Fruit fly (Drosophila melanogaster) whole organism, pupa: ENCODE results near the gene CG13653.
A peak's percentile ranks its signal among the peaks of the same experiment; 100 is the strongest.

Experiments used
- CG10348 ChIP-seq: fragments of 200-800 bp; sonication (Bioruptor generic); IDR thresholded peaks from 2 replicates; pipeline ENCODE4 v1.3.6; 2022; ENCODE audit warnings: missing biosample characterization, missing genetic modification characterization
- CG12605 ChIP-seq: fragments of 200-800 bp; sonication (Bioruptor generic); IDR thresholded peaks from 2 replicates; pipeline ENCODE4 v1.3.6; 2022; ENCODE audit warnings: missing biosample characterization, missing genetic modification characterization
- CG13204 ChIP-seq: fragments of 200-800 bp; sonication (Bioruptor generic); optimal IDR thresholded peaks from 2 replicates; lab custom pipeline; 2018; ENCODE audit warnings: missing biosample characterization, mild to moderate bottlenecking, missing genetic modification characterization, moderate library complexity
- CG14655 ChIP-seq: fragments of 200-800 bp; sonication (Bioruptor generic); optimal IDR thresholded peaks from 3 replicates; lab custom pipeline; 2017; ENCODE audit warnings: mild to moderate bottlenecking, missing biosample characterization, missing genetic modification reagents, missing genetic modification characterization
- CG15710 ChIP-seq: fragments of 200-800 bp; sonication (Bioruptor generic); optimal IDR thresholded peaks from 2 replicates; lab custom pipeline; 2018; ENCODE audit warnings: missing biosample characterization, mild to moderate bottlenecking, missing genetic modification characterization, moderate library complexity
- CG17806 ChIP-seq: fragments of 200-800 bp; sonication (Bioruptor generic); optimal IDR thresholded peaks from 2 replicates; lab custom pipeline; 2018; ENCODE audit warnings: missing biosample characterization, mild to moderate bottlenecking, missing genetic modification characterization, moderate library complexity
- CG32121 ChIP-seq: fragments of 200-800 bp; sonication (Bioruptor generic); IDR thresholded peaks from 2 replicates; pipeline ENCODE4 v1.3.6; 2022; ENCODE audit warnings: missing biosample characterization, missing genetic modification characterization
- CG34367 ChIP-seq: fragments of 200-800 bp; sonication (Bioruptor generic); optimal IDR thresholded peaks from 2 replicates; lab custom pipeline; 2018; ENCODE audit warnings: missing biosample characterization, mild to moderate bottlenecking, missing genetic modification characterization
- CG4496 ChIP-seq: fragments of 200-800 bp; sonication (Bioruptor generic); IDR thresholded peaks from 3 replicates; pipeline ENCODE4 v1.3.6; 2022; ENCODE audit warnings: missing biosample characterization, missing genetic modification characterization
- CG8159 ChIP-seq: fragments of 200-800 bp; sonication (Bioruptor generic); optimal IDR thresholded peaks from 3 replicates; lab custom pipeline; 2018; ENCODE audit warnings: missing biosample characterization, mild to moderate bottlenecking, missing genetic modification characterization, moderate library complexity
- CG8301 ChIP-seq: fragments of 200-800 bp; sonication (Bioruptor generic); optimal IDR thresholded peaks from 2 replicates; lab custom pipeline; 2018; ENCODE audit warnings: missing biosample characterization, mild to moderate bottlenecking, missing genetic modification characterization
- CG9948 ChIP-seq: fragments of 200-800 bp; sonication (Bioruptor generic); optimal IDR thresholded peaks from 2 replicates; lab custom pipeline; 2018; ENCODE audit warnings: missing biosample characterization, mild to moderate bottlenecking, missing genetic modification characterization, moderate library complexity
- D1 ChIP-seq: fragments of 200-800 bp; sonication (Bioruptor generic); optimal IDR thresholded peaks from 2 replicates; lab custom pipeline; 2018; ENCODE audit warnings: missing biosample characterization, mild to moderate bottlenecking, missing genetic modification characterization, moderate library complexity
- EcR ChIP-seq: fragments of 200-800 bp; sonication (Bioruptor generic); optimal IDR thresholded peaks from 3 replicates; lab custom pipeline; 2019; ENCODE audit warnings: missing biosample characterization, missing genetic modification characterization, mild to moderate bottlenecking, moderate library complexity, missing genetic modification reagents
- Ets98B ChIP-seq: fragments of 200-800 bp; sonication (Bioruptor generic); IDR thresholded peaks from 2 replicates; pipeline ENCODE4 v1.3.6; 2022; ENCODE audit warnings: missing biosample characterization, missing genetic modification characterization
- Pif1A ChIP-seq: fragments of 200-800 bp; sonication (Bioruptor generic); optimal IDR thresholded peaks from 3 replicates; lab custom pipeline; 2016; ENCODE audit warnings: missing biosample characterization, missing genetic modification characterization
- Pif1B ChIP-seq: fragments of 200-800 bp; sonication (Bioruptor generic); optimal IDR thresholded peaks from 3 replicates; lab custom pipeline; 2016; ENCODE audit warnings: missing biosample characterization, missing genetic modification characterization
- Snoo ChIP-seq: fragments of 200-800 bp; sonication (Bioruptor generic); optimal IDR thresholded peaks from 3 replicates; lab custom pipeline; 2017; ENCODE audit warnings: missing biosample characterization, mild to moderate bottlenecking, missing genetic modification characterization, inconsistent platforms
- fd96Ca ChIP-seq: fragments of 200-800 bp; sonication (Bioruptor generic); IDR thresholded peaks from 3 replicates; pipeline ENCODE4 v1.3.6; 2022; ENCODE audit warnings: missing biosample characterization, missing genetic modification characterization
- gl ChIP-seq: fragments of 200-800 bp; sonication (Bioruptor generic); optimal IDR thresholded peaks from 2 replicates; lab custom pipeline; 2018; ENCODE audit warnings: missing biosample characterization, mild to moderate bottlenecking, missing genetic modification characterization
- rn ChIP-seq: fragments of 200-800 bp; sonication (Bioruptor generic); IDR thresholded peaks from 2 replicates; pipeline ENCODE4 v1.3.6; 2022; ENCODE audit warnings: missing biosample characterization, missing genetic modification characterization

CG13653 gene

DNA sequence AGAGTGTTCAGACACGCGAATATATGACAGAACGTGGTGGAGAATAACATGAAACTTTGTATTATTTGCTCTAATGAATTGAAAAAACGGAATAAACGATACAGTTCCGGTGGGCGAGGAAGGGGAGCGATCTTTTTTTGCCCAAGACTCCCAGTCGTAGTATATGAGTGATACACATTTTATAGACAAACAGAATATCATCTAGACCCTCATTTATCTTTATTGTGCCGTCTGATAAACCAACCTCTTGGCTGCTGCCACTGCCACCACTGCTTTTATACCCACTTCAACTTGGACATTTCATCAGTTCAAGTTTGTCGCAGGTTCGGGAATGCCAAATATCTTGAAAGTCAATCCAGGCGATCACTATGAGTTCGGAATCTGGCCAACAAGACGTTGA lies 20.7 kb downstream of the CG13653 start, which contains the start of gene CG31106:
Gene CG31106, plus strand, starts transcription at position 301 of the 400 bp plus-strand sequence.
- TF ChIP-seq Pif1A (no peak), CG10348 (GFP tag; lab: Robert Waterston, UW) (no peak), CG14655 (GFP tag; lab: Kevin White, UChicago) (no peak), Snoo (tag; lab: Kevin White, UChicago) (no peak), EcR (GFP tag; lab: Kevin White, UChicago) (no peak), rn (GFP tag; lab: Robert Waterston, UW) (no peak), CG32121 (GFP tag; lab: Robert Waterston, UW) (no peak), CG15710 (tag; lab: Kevin White, UChicago) (no peak), fd96Ca (no peak), CG12605 (GFP tag; lab: Robert Waterston, UW) (no peak), CG34367 (tag; lab: Kevin White, UChicago) (no peak), Pif1B (no peak), CG8301 (tag; lab: Kevin White, UChicago) (no peak), CG17806 (tag; lab: Kevin White, UChicago) (no peak)

- TF ChIP-seq CG9948: no peak
- TF ChIP-seq Pif1A: no peak
- no peak for TF ChIP-seq CG32121 (GFP tag; lab: Robert Waterston, UW)
- TF ChIP-seq CG17806 (tag; lab: Kevin White, UChicago): no peak
- no peak for TF ChIP-seq Pif1B
- no peak for TF ChIP-seq CG34367 (tag; lab: Kevin White, UChicago)
- TF ChIP-seq CG8159 (tag; lab: Kevin White, UChicago): no peak
- no peak for TF ChIP-seq CG15710 (tag; lab: Kevin White, UChicago)
- no peak for TF ChIP-seq CG10348 (GFP tag; lab: Robert Waterston, UW)
Measured at dm6 chr3R:25219018-25219417, 23.7 kb downstream of the CG13653 start, which contains the start of gene CG31103. Gene CG31103 (plus strand): TSS chr3R:25219318.

DNA sequence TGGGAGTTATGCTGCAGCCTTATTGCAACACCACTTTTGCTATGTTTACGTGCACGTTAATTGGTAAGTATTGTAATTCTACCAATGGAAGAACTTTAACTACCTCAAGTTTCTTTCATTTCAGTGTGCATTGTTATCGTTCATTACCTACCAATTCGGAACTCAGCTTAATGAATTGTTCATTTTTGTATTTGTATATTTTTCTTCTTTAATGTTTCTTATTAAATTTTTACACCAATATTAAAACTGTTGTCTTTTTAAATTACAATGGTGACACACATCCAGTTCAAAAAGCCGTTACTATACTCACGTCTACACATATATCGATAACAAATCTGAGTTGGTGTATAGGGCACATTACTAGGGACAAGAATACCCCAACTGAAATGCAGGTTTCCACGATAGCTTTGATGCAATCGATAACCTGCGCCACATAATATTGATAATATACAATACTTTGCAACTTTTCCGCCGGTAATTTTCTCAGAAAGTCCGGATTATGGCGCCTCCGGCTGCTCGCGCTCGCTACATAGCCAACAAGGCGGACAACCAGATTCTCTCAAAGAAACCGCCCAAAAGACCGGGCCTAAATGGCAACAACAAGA lies 26.0 kb downstream of the CG13653 start, which contains the start of gene Alg9:
Gene Alg9, plus strand, starts transcription at position 387 of the 605 bp plus-strand sequence.
- no peak for TF ChIP-seq CG12605 (GFP tag; lab: Robert Waterston, UW)
- TF ChIP-seq D1: no peak
- no peak for TF ChIP-seq CG10348 (GFP tag; lab: Robert Waterston, UW)
- no peak for TF ChIP-seq EcR (GFP tag; lab: Kevin White, UChicago)
- TF ChIP-seq Pif1B: no peak
- no peak for TF ChIP-seq CG4496 (GFP tag; lab: Robert Waterston, UW)
- TF ChIP-seq CG17806 (tag; lab: Kevin White, UChicago): no peak
- no peak for TF ChIP-seq CG32121 (GFP tag; lab: Robert Waterston, UW)
- TF ChIP-seq Pif1A: no peak
- no peak for TF ChIP-seq CG14655 (GFP tag; lab: Kevin White, UChicago)
- no peak for TF ChIP-seq Ets98B (GFP tag; lab: Robert Waterston, UW)
- TF ChIP-seq gl (tag; lab: Kevin White, UChicago): no peak
- TF ChIP-seq CG9948: no peak
- TF ChIP-seq Snoo (tag; lab: Kevin White, UChicago): no peak
- TF ChIP-seq CG8159 (tag; lab: Kevin White, UChicago): no peak
- no peak for TF ChIP-seq CG13204 (GFP tag; lab: Kevin White, UChicago)
- TF ChIP-seq rn (GFP tag; lab: Robert Waterston, UW): no peak

DNA sequence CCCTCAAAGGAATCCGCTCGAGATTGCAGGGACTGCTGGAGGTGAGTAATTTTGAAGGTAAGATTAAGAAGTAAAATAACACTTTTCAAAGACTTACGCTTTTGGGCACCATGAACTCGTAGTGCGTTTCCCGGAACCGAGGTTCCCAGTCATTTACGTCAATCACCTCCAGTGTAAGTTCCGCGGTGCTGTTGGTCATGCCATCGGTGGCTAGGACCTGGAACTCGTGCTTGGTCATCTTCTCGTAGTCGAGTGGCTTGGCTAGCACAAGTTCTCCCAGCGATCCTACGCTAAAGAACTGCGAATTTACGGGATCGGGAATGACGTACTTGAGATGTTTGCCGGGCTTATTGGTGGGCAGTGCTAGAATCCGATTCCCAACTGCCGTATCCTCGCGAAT lies 30.2 kb downstream of the CG13653 start:
- TF ChIP-seq EcR (GFP tag; lab: Kevin White, UChicago): no peak
- no peak for TF ChIP-seq CG32121 (GFP tag; lab: Robert Waterston, UW)
- no peak for TF ChIP-seq CG12605 (GFP tag; lab: Robert Waterston, UW)
- TF ChIP-seq CG14655 (GFP tag; lab: Kevin White, UChicago): no peak
- TF ChIP-seq rn (GFP tag; lab: Robert Waterston, UW): no peak
- no peak for TF ChIP-seq CG34367 (tag; lab: Kevin White, UChicago)
- TF ChIP-seq gl (tag; lab: Kevin White, UChicago): no peak
- no peak for TF ChIP-seq CG8301 (tag; lab: Kevin White, UChicago)
- TF ChIP-seq Ets98B (GFP tag; lab: Robert Waterston, UW): no peak
- no peak for TF ChIP-seq Pif1A
- TF ChIP-seq fd96Ca: no peak
- no peak for TF ChIP-seq CG17806 (tag; lab: Kevin White, UChicago)
- TF ChIP-seq CG10348 (GFP tag; lab: Robert Waterston, UW): no peak

DNA sequence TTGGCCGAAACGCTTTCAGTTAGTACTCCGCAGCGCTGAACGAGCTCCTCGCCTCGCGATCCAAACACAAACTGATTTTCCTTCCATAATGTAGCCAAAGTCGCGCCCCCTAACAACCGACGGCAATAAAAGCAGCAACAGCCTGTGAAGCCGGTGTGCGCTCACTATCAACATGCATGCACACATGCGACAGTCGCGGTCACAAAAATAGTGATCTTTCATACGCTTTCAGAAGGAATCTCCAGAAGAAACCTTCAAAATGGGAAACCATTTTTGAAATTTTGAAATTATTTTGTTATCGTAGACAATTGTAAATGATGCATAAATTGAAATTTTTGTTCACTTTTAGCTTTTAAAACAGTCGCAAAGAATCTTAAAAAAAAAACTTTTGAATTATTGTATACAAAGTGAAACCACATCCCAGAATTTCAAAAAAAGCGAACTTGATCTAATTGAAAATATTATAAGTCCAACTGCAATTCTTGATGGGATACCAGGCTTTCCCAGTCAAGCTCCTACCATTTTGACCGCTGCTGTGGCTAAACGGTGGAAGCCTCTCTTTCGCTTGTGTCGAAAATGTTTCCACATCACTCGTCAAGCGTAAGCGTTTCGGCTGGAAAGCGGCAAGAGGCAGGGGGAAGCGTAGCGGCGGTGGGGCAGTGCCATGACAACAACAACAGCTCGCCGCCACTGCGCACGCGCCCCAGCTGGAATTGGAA lies 37.1 kb downstream of the CG13653 start, which contains the start of gene Cad96Cb:
Gene Cad96Cb, minus strand, starts transcription at position 51 of the 719 bp plus-strand sequence.
- TF ChIP-seq Ets98B (GFP tag; lab: Robert Waterston, UW) (peak; percentile 64), gl (tag; lab: Kevin White, UChicago) (peak; percentile 68), CG8301 (tag; lab: Kevin White, UChicago) (peak; percentile 94), CG32121 (GFP tag; lab: Robert Waterston, UW) (peak; percentile 71; the same call in 1 of the 2 replicates), CG14655 (GFP tag; lab: Kevin White, UChicago) (peak; percentile 97), CG9948 (peak; percentile 92), rn (GFP tag; lab: Robert Waterston, UW) (peak; percentile 54), CG10348 (GFP tag; lab: Robert Waterston, UW) (0 out of 2 replicates have a peak, but pooled peaks have one; percentile 7), EcR (GFP tag; lab: Kevin White, UChicago) (no peak), CG8159 (tag; lab: Kevin White, UChicago) (peak; percentile 92), CG17806 (tag; lab: Kevin White, UChicago) (peak; percentile 84), CG34367 (tag; lab: Kevin White, UChicago) (peak; percentile 82), Pif1B (peak; percentile 90), Snoo (tag; lab: Kevin White, UChicago) (peak; percentile 92), CG15710 (tag; lab: Kevin White, UChicago) (peak; percentile 91), fd96Ca (peak; percentile 56), CG4496 (GFP tag; lab: Robert Waterston, UW) (peak; percentile 76; the same call in 2 of the 3 replicates), Pif1A (peak; percentile 93), CG13204 (GFP tag; lab: Kevin White, UChicago) (peak; percentile 67), CG12605 (GFP tag; lab: Robert Waterston, UW) (peak; percentile 49), D1 (peak; percentile 73)
